6 worm cellular contexts compared by ENCODE assay signal in the genomic region with DNA sequence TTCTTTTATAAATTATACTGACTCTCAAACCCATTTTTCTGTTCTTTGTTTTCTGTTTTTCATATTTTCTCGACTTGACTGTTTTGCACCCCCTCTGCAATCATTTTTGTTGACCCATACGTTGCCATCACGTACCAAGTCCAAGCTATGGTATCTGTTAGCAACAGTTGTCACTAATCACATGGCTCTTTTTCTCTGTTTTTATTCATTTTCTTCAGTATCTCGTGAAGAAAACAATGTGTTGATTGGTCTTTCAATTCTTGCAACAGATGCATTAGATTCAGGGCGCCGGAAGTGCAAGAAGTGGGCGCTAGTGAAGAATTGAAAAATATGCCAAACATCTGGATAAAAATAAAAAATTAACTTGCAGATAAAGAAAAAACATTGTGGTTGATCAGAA.
TF ChIP-seq lines count a peak whose summit lies in the region.

No protein-coding gene starts in this region.

TF ChIP-seq in whole organism, L1 larva, 84 proteins besides CTCF, POLR2A, EP300 and RAD21 (continues in another document):
- TF ChIP-seq zip-4 (GFP tag; optimal IDR thresholded peaks at IDR 0.05; lab: Kevin White, UChicago), result no peak
- no peak for TF ChIP-seq ceh-88 (GFP tag; IDR thresholded peaks at IDR 0.05; lab: Robert Waterston, UW)
- TF ChIP-seq fos-1 (tag; optimal IDR thresholded peaks at IDR 0.05; lab: Kevin White, UChicago), result no peak
- TF ChIP-seq hlh-17 (GFP tag; optimal IDR thresholded peaks at IDR 0.05; lab: Kevin White, UChicago; ENCODE audit: borderline replicate concordance), result no peak
- TF ChIP-seq elt-2 (tag; optimal IDR thresholded peaks at IDR 0.05; lab: Kevin White, UChicago), result no peak
- no peak for TF ChIP-seq elt-3 (tag; optimal IDR thresholded peaks at IDR 0.05; lab: Kevin White, UChicago)
- TF ChIP-seq lir-3 (tag; optimal IDR thresholded peaks at IDR 0.05; lab: Kevin White, UChicago; ENCODE audit: poor library complexity), result no peak
- TF ChIP-seq nhr-85 (tag; lab: Kevin White, UChicago), result no peak
- no peak for TF ChIP-seq sox-4 (tag; optimal IDR thresholded peaks at IDR 0.05; lab: Kevin White, UChicago)
- TF ChIP-seq ama-1 (optimal IDR thresholded peaks at IDR 0.05; lab: Kevin White, UChicago), result no peak
- no peak for TF ChIP-seq mab-9 (GFP tag; IDR thresholded peaks at IDR 0.05; lab: Robert Waterston, UW)
- no peak for TF ChIP-seq mef-2 (tag; optimal IDR thresholded peaks at IDR 0.05; lab: Kevin White, UChicago)
- no peak for TF ChIP-seq fkh-10 (GFP tag; optimal IDR thresholded peaks at IDR 0.05; lab: Kevin White, UChicago)
- no peak for TF ChIP-seq skn-1 (tag; optimal IDR thresholded peaks at IDR 0.05; lab: Kevin White, UChicago)
- TF ChIP-seq tbx-2 (tag; optimal IDR thresholded peaks at IDR 0.05; lab: Kevin White, UChicago), result no peak

TF ChIP-seq in whole organism, L2 larva, 48 proteins besides CTCF, POLR2A, EP300 and RAD21 (continues in another document):
- TF ChIP-seq ztf-1 (GFP tag; conservative IDR thresholded peaks at IDR 0.05; lab: Robert Waterston, UW) (no peak), lin-11 (tag; optimal IDR thresholded peaks at IDR 0.05; lab: Kevin White, UChicago) (no peak), elt-3 (tag; optimal IDR thresholded peaks at IDR 0.05; lab: Kevin White, UChicago) (no peak), blmp-1 (tag; optimal IDR thresholded peaks at IDR 0.05; lab: Kevin White, UChicago; ENCODE audit: insufficient read depth) (no peak), egl-27 (tag; optimal IDR thresholded peaks at IDR 0.05; lab: Kevin White, UChicago) (no peak), sma-9 (GFP tag; optimal IDR thresholded peaks at IDR 0.05; lab: Kevin White, UChicago) (peak; percentile 57), sma-9 (tag; optimal IDR thresholded peaks at IDR 0.05; lab: Kevin White, UChicago) (no peak), nhr-12 (tag; optimal IDR thresholded peaks at IDR 0.05; lab: Kevin White, UChicago) (no peak), ceh-82 (tag; optimal IDR thresholded peaks at IDR 0.05; lab: Kevin White, UChicago) (no peak), unc-55 (GFP tag; optimal IDR thresholded peaks at IDR 0.05; lab: Kevin White, UChicago) (no peak), lin-39 (tag; optimal IDR thresholded peaks at IDR 0.05; lab: Kevin White, UChicago) (no peak), elt-1 (tag; optimal IDR thresholded peaks at IDR 0.05; lab: Kevin White, UChicago) (no peak), alr-1 (tag; optimal IDR thresholded peaks at IDR 0.05; lab: Kevin White, UChicago) (no peak), nhr-77 (tag; optimal IDR thresholded peaks at IDR 0.05; lab: Kevin White, UChicago) (no peak), crh-2 (tag; optimal IDR thresholded peaks at IDR 0.05; lab: Kevin White, UChicago) (no peak), aly-2 (tag; optimal IDR thresholded peaks at IDR 0.05; lab: Kevin White, UChicago) (no peak)

TF ChIP-seq in whole organism, L3 larva, 47 proteins besides CTCF, POLR2A, EP300 and RAD21:
- TF ChIP-seq egl-5 (tag; optimal IDR thresholded peaks at IDR 0.05; lab: Kevin White, UChicago) (peak; percentile 29), nfya-1 (tag; optimal IDR thresholded peaks at IDR 0.05; lab: Kevin White, UChicago; ENCODE audit: insufficient read depth) (peak; percentile 45), lin-39 (tag; optimal IDR thresholded peaks at IDR 0.05; lab: Kevin White, UChicago) (peak; percentile 9), eor-1 (tag; optimal IDR thresholded peaks at IDR 0.05; lab: Kevin White, UChicago) (no peak)

TF ChIP-seq in whole organism, L4 larva, 104 proteins besides CTCF, POLR2A, EP300 and RAD21:
- TF ChIP-seq lin-15B (tag; optimal IDR thresholded peaks at IDR 0.05; lab: Kevin White, UChicago) (no peak), nhr-48 (tag; optimal IDR thresholded peaks at IDR 0.05; lab: Kevin White, UChicago) (no peak), nhr-102 (tag; optimal IDR thresholded peaks at IDR 0.05; lab: Kevin White, UChicago) (no peak), hlh-11 (tag; optimal IDR thresholded peaks at IDR 0.05; lab: Kevin White, UChicago) (peak; percentile 33), daf-16 (GFP tag; optimal IDR thresholded peaks at IDR 0.05; lab: Kevin White, UChicago) (peak in 1 of 2 experiments; percentile 100), daf-16 (tag; optimal IDR thresholded peaks at IDR 0.05; lab: Kevin White, UChicago) (no peak), nhr-11 (tag; optimal IDR thresholded peaks at IDR 0.05; lab: Kevin White, UChicago) (peak; percentile 26), daf-8 (GFP tag; IDR thresholded peaks at IDR 0.05; lab: Robert Waterston, UW) (no peak), aha-1 (tag; lab: Kevin White, UChicago) (no peak), aly-2 (tag; optimal IDR thresholded peaks at IDR 0.05; lab: Kevin White, UChicago) (no peak), vab-7 (GFP tag; IDR thresholded peaks at IDR 0.05; lab: Robert Waterston, UW) (no peak), mdl-1 (tag; optimal IDR thresholded peaks at IDR 0.05; lab: Kevin White, UChicago) (no peak), mes-2 (tag; optimal IDR thresholded peaks at IDR 0.05; lab: Kevin White, UChicago; ENCODE audit: poor library complexity, severe bottlenecking) (no peak), gei-8 (GFP tag; optimal IDR thresholded peaks at IDR 0.05; lab: Kevin White, UChicago) (no peak)

TF ChIP-seq in whole organism, late embryonic, 69 proteins besides CTCF, POLR2A, EP300 and RAD21:
- peak; percentile 15 for TF ChIP-seq unc-55 (GFP tag; optimal IDR thresholded peaks at IDR 0.05; lab: Kevin White, UChicago)
- TF ChIP-seq nfya-1 (tag; optimal IDR thresholded peaks at IDR 0.05; lab: Kevin White, UChicago), result peak; percentile 23
- peak; percentile 27 for TF ChIP-seq ceh-18 (tag; optimal IDR thresholded peaks at IDR 0.05; lab: Kevin White, UChicago)
- TF ChIP-seq unc-3 (GFP tag; conservative IDR thresholded peaks at IDR 0.05; lab: Robert Waterston, UW), result no peak
- TF ChIP-seq unc-3 (tag; optimal IDR thresholded peaks at IDR 0.05; lab: Kevin White, UChicago), result no peak
- TF ChIP-seq K09A11.1 (tag; optimal IDR thresholded peaks at IDR 0.05; lab: Kevin White, UChicago; ENCODE audit: insufficient read depth), result no peak

TF ChIP-seq in whole organism, mixed stage, embryonic, 35 proteins besides CTCF, POLR2A, EP300 and RAD21:
- TF ChIP-seq lin-32 (GFP tag; optimal IDR thresholded peaks at IDR 0.05; lab: Kevin White, UChicago), result no peak
- no peak for TF ChIP-seq M03D4.4 (tag; optimal IDR thresholded peaks at IDR 0.05; lab: Kevin White, UChicago)
- no peak for TF ChIP-seq unc-62 (GFP tag; optimal IDR thresholded peaks at IDR 0.05; lab: Kevin White, UChicago)
- TF ChIP-seq ceh-43 (GFP tag; optimal IDR thresholded peaks at IDR 0.05; lab: Kevin White, UChicago), result no peak
- no peak for TF ChIP-seq ztf-11 (tag; optimal IDR thresholded peaks at IDR 0.05; lab: Kevin White, UChicago)
- TF ChIP-seq ceh-39 (tag; optimal IDR thresholded peaks at IDR 0.05; lab: Kevin White, UChicago), result no peak
- TF ChIP-seq unc-120 (tag; optimal IDR thresholded peaks at IDR 0.05; lab: Kevin White, UChicago; ENCODE audit: poor library complexity, severe bottlenecking), result peak; percentile 35
- no peak for TF ChIP-seq lsy-2 (tag; optimal IDR thresholded peaks at IDR 0.05; lab: Kevin White, UChicago)
- TF ChIP-seq hlh-1 (tag; optimal IDR thresholded peaks at IDR 0.05; lab: Kevin White, UChicago), result peak; percentile 81

Comparison
In these comparisons a context has a peak if more than half of its experiments do, and no peak if none do; other contexts are left out.
1. Of the 29 proteins assayed by ChIP-seq in both whole organism, L4 larva and whole organism, L1 larva: peak only in whole organism, L4 larva: nhr-11; only in whole organism, L1 larva: lin-39 and lsy-2; in both: none; in neither: 25; mixed calls (peak in some experiments, not most) for 1.